Worm (Caenorhabditis elegans) whole organism, late embryonic: Measurements from ENCODE around the gene F49F1.15.

Experiments used
- ceh-14 ChIP-seq: sonication (generic microtip); optimal IDR thresholded peaks from 2 replicates; lab custom pipeline; 2016; ENCODE audit warnings: missing genotype, missing genetic modification characterization, missing compliant biosample characterization
- ceh-19 ChIP-seq: fragments of 200-800 bp; sonication (Bioruptor generic); optimal IDR thresholded peaks from 2 replicates; lab custom pipeline; 2018; ENCODE audit warnings: mild to moderate bottlenecking, missing genetic modification characterization, missing compliant biosample characterization
- pax-1 ChIP-seq: fragments of 150-350 bp; optimal IDR thresholded peaks from 2 replicates; lab custom pipeline; 2014; ENCODE audit warnings: missing biosample characterization, missing genetic modification characterization
- pros-1 ChIP-seq: fragments of 150-350 bp; optimal IDR thresholded peaks from 2 replicates; lab custom pipeline; 2014; ENCODE audit warnings: missing biosample characterization, missing genetic modification reagents, missing genetic modification characterization

The F49F1.15 gene

DNA sequence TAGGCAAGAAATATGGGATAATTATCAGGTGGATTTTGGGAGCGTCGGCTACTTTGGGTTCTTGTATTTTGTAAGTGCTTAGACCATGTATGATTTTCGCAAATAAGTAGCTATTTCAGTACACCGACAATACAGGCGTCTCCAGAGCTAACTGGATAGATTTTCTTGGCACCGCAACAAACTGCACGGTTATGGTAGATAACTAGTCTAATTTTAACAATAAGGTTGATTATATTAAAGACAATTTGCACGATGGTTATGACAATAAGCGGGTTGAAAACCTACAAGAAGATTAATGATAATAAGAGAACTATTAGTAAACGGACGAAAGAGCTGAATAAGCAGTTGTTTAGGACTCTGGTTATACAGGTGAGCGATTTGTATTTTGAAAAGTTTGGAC is 47.1 kb downstream of the F49F1.15 start:
- TF ChIP-seq ceh-19 (no peak), pros-1 (tag; lab: Kevin White, UChicago) (no peak), ceh-14 (tag; lab: Kevin White, UChicago) (no peak), pax-1 (tag; lab: Kevin White, UChicago) (no peak)
